Worm (Caenorhabditis elegans) whole organism, early embryonic: ENCODE data around the gene pgl-1.

Experiments
- F13C5.2 ChIP-seq: sonication (generic microtip); optimal IDR thresholded peaks from 2 replicates; lab custom pipeline; 2017; ENCODE audit warnings: mild to moderate bottlenecking, missing genetic modification characterization, inconsistent platforms, missing compliant biosample characterization
- flt-1 ChIP-seq: fragments of 200-800 bp; sonication (Bioruptor generic); IDR thresholded peaks from 2 replicates; pipeline ENCODE4 v1.3.6; 2022; ENCODE audit warnings: missing genetic modification characterization, missing compliant biosample characterization
- hmbx-1 ChIP-seq: sonication (generic microtip); optimal IDR thresholded peaks from 2 replicates; lab custom pipeline; 2016; ENCODE audit warnings: mild to moderate bottlenecking, missing genetic modification characterization, missing compliant biosample characterization
- hnd-1 ChIP-seq: sonication (generic microtip); optimal IDR thresholded peaks from 2 replicates; lab custom pipeline; 2016; ENCODE audit warnings: missing genetic modification characterization, missing compliant biosample characterization
- scrt-1 ChIP-seq: fragments of 200-800 bp; sonication (Bioruptor generic); IDR thresholded peaks from 2 replicates; pipeline ENCODE4 v1.3.6; 2022; ENCODE audit warnings: missing genetic modification characterization, missing compliant biosample characterization

- TF ChIP-seq scrt-1 (GFP tag; lab: Robert Waterston, UW): no peak
- no peak for TF ChIP-seq hnd-1
- TF ChIP-seq flt-1: no peak
- no peak for TF ChIP-seq F13C5.2
- no peak for TF ChIP-seq hmbx-1
Observed at ce11 chrIV:7003323-7003722, 26.2 kb upstream of the pgl-1 start, which contains the start of gene cht-3.
